Fruit fly (Drosophila melanogaster): ENCODE data around the gene Pen.

dm6 chr2L:10009800-10010658 is 46.7 kb upstream of the Pen start:
- no peak for TF ChIP-seq Dll (optimal IDR thresholded peaks at IDR 0.05)
- TF ChIP-seq EcR (GFP tag; optimal IDR thresholded peaks at IDR 0.05): no peak
- TF ChIP-seq psq (optimal IDR thresholded peaks at IDR 0.05): no peak
- TF ChIP-seq CG8478 (optimal IDR thresholded peaks at IDR 0.05): no peak
- TF ChIP-seq usp (GFP tag; optimal IDR thresholded peaks at IDR 0.05): no peak

All from whole organism.